Fruit fly (Drosophila melanogaster) whole organism, embryonic: ENCODE results near the gene CG9926.
A peak's percentile ranks its signal among the peaks of the same experiment; 100 is the strongest.

Experiments
- Bdp1 ChIP-seq: fragments of 200-800 bp; sonication (Bioruptor generic); optimal IDR thresholded peaks from 3 replicates; lab custom pipeline; 2016; ENCODE audit warnings: missing biosample characterization, missing genetic modification characterization
- CG11247 ChIP-seq: fragments of 200-800 bp; sonication (Bioruptor generic); IDR thresholded peaks from 2 replicates; pipeline ENCODE4 v1.3.6; 2022; ENCODE audit warnings: missing biosample characterization, missing genetic modification characterization
- CG15011 ChIP-seq: fragments of 200-800 bp; sonication (Bioruptor generic); optimal IDR thresholded peaks from 3 replicates; lab custom pipeline; 2018; ENCODE audit warnings: missing biosample characterization, mild to moderate bottlenecking, missing genetic modification characterization
- CG15696 ChIP-seq: fragments of 200-800 bp; sonication (Bioruptor generic); optimal IDR thresholded peaks from 2 replicates; lab custom pipeline; 2019; ENCODE audit warnings: missing biosample characterization, mild to moderate bottlenecking, missing genetic modification characterization, moderate library complexity
- CG1647 ChIP-seq: fragments of 200-800 bp; sonication (Bioruptor generic); optimal IDR thresholded peaks from 3 replicates; lab custom pipeline; 2016; ENCODE audit warnings: missing biosample characterization, missing genetic modification characterization
- CG17328 ChIP-seq: fragments of 200-800 bp; sonication (Bioruptor generic); IDR thresholded peaks from 2 replicates; pipeline ENCODE4 v1.3.6; 2022; ENCODE audit warnings: missing biosample characterization, missing genetic modification characterization
- CG17359 ChIP-seq: fragments of 200-800 bp; sonication (Bioruptor generic); optimal IDR thresholded peaks from 3 replicates; lab custom pipeline; 2018; ENCODE audit warnings: missing biosample characterization, mild to moderate bottlenecking, missing genetic modification characterization, moderate library complexity
- CG17361 ChIP-seq: fragments of 200-800 bp; sonication (Bioruptor generic); IDR thresholded peaks from 3 replicates; pipeline ENCODE4 v1.3.6; 2022; ENCODE audit warnings: missing biosample characterization, missing genetic modification characterization
- CG2678 ChIP-seq: fragments of 200-800 bp; sonication (Bioruptor generic); optimal IDR thresholded peaks from 3 replicates; lab custom pipeline; 2019; ENCODE audit warnings: missing biosample characterization, mild to moderate bottlenecking, missing genetic modification characterization, moderate library complexity
- CG31365 ChIP-seq: fragments of 200-800 bp; sonication (Bioruptor generic); optimal IDR thresholded peaks from 2 replicates; lab custom pipeline; 2018; ENCODE audit warnings: missing biosample characterization, mild to moderate bottlenecking, missing genetic modification characterization
- CG32772 ChIP-seq: fragments of 200-800 bp; sonication (Bioruptor generic); IDR thresholded peaks from 2 replicates; pipeline ENCODE4 v1.3.6; 2022; ENCODE audit warnings: missing biosample characterization, missing genetic modification characterization
- CG33213 ChIP-seq: fragments of 200-800 bp; sonication (Bioruptor generic); optimal IDR thresholded peaks from 3 replicates; lab custom pipeline; 2016; ENCODE audit warnings: missing biosample characterization, missing genetic modification characterization
- CG3847 ChIP-seq: fragments of 200-800 bp; sonication (Bioruptor generic); IDR thresholded peaks from 2 replicates; pipeline ENCODE4 v1.3.6; 2022; ENCODE audit warnings: missing biosample characterization, missing genetic modification characterization
- CG4404 ChIP-seq: fragments of 200-800 bp; sonication (Bioruptor generic); IDR thresholded peaks from 2 replicates; pipeline ENCODE4 v1.3.6; 2022; ENCODE audit warnings: missing biosample characterization, missing genetic modification characterization
- CG5245 ChIP-seq: fragments of 200-800 bp; sonication (Bioruptor generic); optimal IDR thresholded peaks from 3 replicates; lab custom pipeline; 2016; ENCODE audit warnings: missing biosample characterization, missing genetic modification characterization
- CG7839 ChIP-seq: fragments of 200-800 bp; sonication (Bioruptor generic); optimal IDR thresholded peaks from 3 replicates; lab custom pipeline; 2018; ENCODE audit warnings: missing biosample characterization, mild to moderate bottlenecking, missing genetic modification characterization, moderate library complexity
- CG8388 ChIP-seq: fragments of 200-800 bp; sonication (Bioruptor generic); optimal IDR thresholded peaks from 2 replicates; lab custom pipeline; 2019; ENCODE audit warnings: missing biosample characterization, mild to moderate bottlenecking, missing genetic modification characterization, moderate library complexity
- CG9609 ChIP-seq: fragments of 200-800 bp; sonication (Bioruptor generic); optimal IDR thresholded peaks from 3 replicates; lab custom pipeline; 2016; ENCODE audit warnings: missing biosample characterization, missing genetic modification characterization
- CTCF ChIP-seq: fragments of 200-800 bp; sonication (Bioruptor generic); optimal IDR thresholded peaks from 2 replicates; lab custom pipeline; 2017; ENCODE audit warnings: missing biosample characterization, mild to moderate bottlenecking, missing genetic modification characterization, moderate library complexity
- Chrac-16 ChIP-seq: fragments of 200-800 bp; sonication (Bioruptor generic); optimal IDR thresholded peaks from 3 replicates; lab custom pipeline; 2016; ENCODE audit warnings: missing biosample characterization, missing genetic modification characterization
- Dip3 ChIP-seq: fragments of 200-800 bp; sonication (Bioruptor generic); optimal IDR thresholded peaks from 3 replicates; lab custom pipeline; 2016; ENCODE audit warnings: missing biosample characterization, missing genetic modification characterization
- ERR ChIP-seq: fragments of 200-800 bp; sonication (Bioruptor generic); optimal IDR thresholded peaks from 2 replicates; lab custom pipeline; 2016; ENCODE audit warnings: missing biosample characterization, missing genetic modification characterization
- Ets97D ChIP-seq: fragments of 200-800 bp; sonication (Bioruptor generic); optimal IDR thresholded peaks from 3 replicates; lab custom pipeline; 2016; ENCODE audit warnings: missing biosample characterization, missing genetic modification characterization
- H15 ChIP-seq: fragments of 200-800 bp; sonication (Bioruptor generic); IDR thresholded peaks from 3 replicates; pipeline ENCODE4 v1.3.6; 2022; ENCODE audit warnings: missing biosample characterization, missing genetic modification characterization
- H2.0 ChIP-seq: fragments of 200-800 bp; sonication (Bioruptor generic); IDR thresholded peaks from 2 replicates; pipeline ENCODE4 v1.3.6; 2022; ENCODE audit warnings: missing biosample characterization, missing genetic modification characterization
- Hmr ChIP-seq: fragments of 200-800 bp; sonication (Bioruptor generic); optimal IDR thresholded peaks from 3 replicates; lab custom pipeline; 2017; ENCODE audit warnings: mild to moderate bottlenecking, missing biosample characterization, missing genetic modification reagents, missing genetic modification characterization
- Jarid2 ChIP-seq: fragments of 200-800 bp; sonication (Bioruptor generic); optimal IDR thresholded peaks from 3 replicates; lab custom pipeline; 2017; ENCODE audit warnings: mild to moderate bottlenecking, missing biosample characterization, missing genetic modification reagents, missing genetic modification characterization
- Myb ChIP-seq: fragments of 200-800 bp; sonication (Bioruptor generic); optimal IDR thresholded peaks from 2 replicates; lab custom pipeline; 2016; ENCODE audit warnings: missing biosample characterization, missing genetic modification characterization
- Neu2 ChIP-seq: fragments of 200-800 bp; sonication (Bioruptor generic); optimal IDR thresholded peaks from 3 replicates; lab custom pipeline; 2016; ENCODE audit warnings: missing biosample characterization, missing genetic modification characterization, borderline replicate concordance
- Poxn ChIP-seq: fragments of 200-800 bp; sonication (Bioruptor generic); IDR thresholded peaks from 2 replicates; pipeline ENCODE4 v1.3.6; 2022; ENCODE audit warnings: missing biosample characterization, missing genetic modification characterization
- Xbp1 ChIP-seq: fragments of 200-800 bp; sonication (Bioruptor generic); optimal IDR thresholded peaks from 3 replicates; lab custom pipeline; 2016; ENCODE audit warnings: missing biosample characterization, mild to moderate bottlenecking, missing genetic modification characterization
- aop ChIP-seq: fragments of 200-800 bp; sonication (Bioruptor generic); IDR thresholded peaks from 2 replicates; pipeline ENCODE4 v1.3.6; 2022; ENCODE audit warnings: missing biosample characterization, missing genetic modification characterization
- ara ChIP-seq: fragments of 200-800 bp; sonication (Bioruptor generic); IDR thresholded peaks from 2 replicates; pipeline ENCODE4 v1.3.6; 2022; ENCODE audit warnings: missing biosample characterization, missing genetic modification characterization
- ase ChIP-seq: fragments of 200-800 bp; sonication (Bioruptor generic); IDR thresholded peaks from 3 replicates; pipeline ENCODE4 v1.3.6; 2022; ENCODE audit warnings: missing biosample characterization, missing genetic modification characterization
- bab2 ChIP-seq: fragments of 200-800 bp; sonication (Bioruptor generic); optimal IDR thresholded peaks from 2 replicates; lab custom pipeline; 2016; ENCODE audit warnings: missing biosample characterization, missing genetic modification characterization
- cato ChIP-seq: fragments of 200-800 bp; sonication (Bioruptor generic); optimal IDR thresholded peaks from 2 replicates; lab custom pipeline; 2016; ENCODE audit warnings: missing biosample characterization, missing genetic modification characterization, borderline replicate concordance
- ems ChIP-seq: fragments of 200-800 bp; sonication (Bioruptor generic); optimal IDR thresholded peaks from 3 replicates; lab custom pipeline; 2016; ENCODE audit warnings: missing biosample characterization, missing genetic modification characterization
- fd96Cb ChIP-seq: fragments of 200-800 bp; sonication (Bioruptor generic); optimal IDR thresholded peaks from 2 replicates; lab custom pipeline; 2018; ENCODE audit warnings: missing biosample characterization, mild to moderate bottlenecking, missing genetic modification characterization, moderate library complexity
- gcm2 ChIP-seq: fragments of 200-800 bp; sonication (Bioruptor generic); optimal IDR thresholded peaks from 2 replicates; lab custom pipeline; 2016; ENCODE audit warnings: missing biosample characterization, missing genetic modification characterization
- hb ChIP-seq: fragments of 200-800 bp; sonication (Bioruptor generic); IDR thresholded peaks from 3 replicates; pipeline ENCODE4 v1.3.6; 2022; ENCODE audit warnings: missing biosample characterization, missing genetic modification characterization; ENCODE audit not compliant: partially characterized antibody
- nerfin-2 ChIP-seq: fragments of 200-800 bp; sonication (Bioruptor generic); IDR thresholded peaks from 2 replicates; pipeline ENCODE4 v1.3.6; 2022; ENCODE audit warnings: missing biosample characterization, missing genetic modification characterization; ENCODE audit not compliant: partially characterized antibody
- oc ChIP-seq: fragments of 200-800 bp; sonication (Bioruptor generic); optimal IDR thresholded peaks from 2 replicates; lab custom pipeline; 2018; ENCODE audit warnings: missing biosample characterization, mild to moderate bottlenecking, missing genetic modification characterization, moderate library complexity
- peb ChIP-seq: fragments of 200-800 bp; sonication (Bioruptor generic); IDR thresholded peaks from 2 replicates; pipeline ENCODE4 v1.3.6; 2022; ENCODE audit warnings: missing biosample characterization, missing genetic modification characterization
- phol ChIP-seq: fragments of 200-800 bp; sonication (Bioruptor generic); optimal IDR thresholded peaks from 3 replicates; lab custom pipeline; 2018; ENCODE audit warnings: missing biosample characterization, mild to moderate bottlenecking, missing genetic modification characterization, moderate library complexity
- pnt ChIP-seq: fragments of 200-800 bp; sonication (Bioruptor generic); optimal IDR thresholded peaks from 3 replicates; lab custom pipeline; 2016; ENCODE audit warnings: missing biosample characterization, missing genetic modification characterization
- ranshi ChIP-seq: fragments of 200-800 bp; sonication (Bioruptor generic); IDR thresholded peaks from 2 replicates; pipeline ENCODE4 v1.3.6; 2022; ENCODE audit warnings: missing biosample characterization, missing genetic modification characterization
- so ChIP-seq: fragments of 200-800 bp; sonication (Bioruptor generic); IDR thresholded peaks from 3 replicates; pipeline ENCODE4 v1.3.6; 2022; ENCODE audit warnings: missing biosample characterization, missing genetic modification characterization
- stc ChIP-seq: fragments of 200-800 bp; sonication (Bioruptor generic); IDR thresholded peaks from 2 replicates; pipeline ENCODE4 v1.3.6; 2022; ENCODE audit warnings: missing biosample characterization, missing genetic modification characterization
- trh ChIP-seq: fragments of 200-800 bp; sonication (Bioruptor generic); optimal IDR thresholded peaks from 2 replicates; lab custom pipeline; 2016; ENCODE audit warnings: missing biosample characterization, missing genetic modification characterization
- z ChIP-seq: fragments of 200-800 bp; sonication (Bioruptor generic); IDR thresholded peaks from 3 replicates; pipeline ENCODE4 v1.3.6; 2022; ENCODE audit warnings: missing biosample characterization, missing genetic modification characterization

The CG9926 gene

dm6 chr3R:13986648-13987047, 35.7 kb upstream of the CG9926 start (continued):
- TF ChIP-seq trh = no peak
- TF ChIP-seq nerfin-2 = no peak
- no peak for TF ChIP-seq pnt (GFP tag; lab: Kevin White, UChicago)
- no peak for TF ChIP-seq z
- no peak for TF ChIP-seq cato (GFP tag; lab: Kevin White, UChicago)
- no peak for TF ChIP-seq so (GFP tag; lab: Robert Waterston, UW)

- TF ChIP-seq CG2678 (tag; lab: Kevin White, UChicago) = peak; percentile 76
- TF ChIP-seq CG31365 (tag; lab: Kevin White, UChicago) = no peak
- peak; percentile 62 for TF ChIP-seq ranshi
- peak; percentile 91 for TF ChIP-seq CG4404
- TF ChIP-seq bab2 (GFP tag; lab: Kevin White, UChicago) = peak; percentile 41
- TF ChIP-seq ase = peak; percentile 62; the same call in 2 of the 3 replicates
- TF ChIP-seq peb (GFP tag; lab: Robert Waterston, UW) = 0 out of 2 replicates have a peak, but pooled peaks have one; percentile 41
- peak; percentile 78 for TF ChIP-seq fd96Cb (tag; lab: Kevin White, UChicago)
- no peak for TF ChIP-seq Poxn (GFP tag; lab: Robert Waterston, UW)
- TF ChIP-seq ems (GFP tag; lab: Kevin White, UChicago) = peak; percentile 59
- TF ChIP-seq CG3847 = peak; percentile 37; the same call in 1 of the 2 replicates
- no peak for TF ChIP-seq CTCF (GFP tag; lab: Kevin White, UChicago)
- peak; percentile 47; the same call in 1 of the 3 replicates for TF ChIP-seq H15 (GFP tag; lab: Robert Waterston, UW)
- peak; percentile 71 for TF ChIP-seq Chrac-16 (GFP tag; lab: Kevin White, UChicago)
- TF ChIP-seq CG5245 (GFP tag; lab: Kevin White, UChicago) = peak; percentile 44
- no peak for TF ChIP-seq aop (GFP tag; lab: Robert Waterston, UW)
- TF ChIP-seq CG33213 (GFP tag; lab: Kevin White, UChicago) = peak; percentile 55
- TF ChIP-seq CG7839 (tag; lab: Kevin White, UChicago) = peak; percentile 70
- peak; percentile 33 for TF ChIP-seq Dip3 (GFP tag; lab: Kevin White, UChicago)
- TF ChIP-seq CG17359 (tag; lab: Kevin White, UChicago) = peak; percentile 72
- peak; percentile 82 for TF ChIP-seq CG8388 (GFP tag; lab: Kevin White, UChicago)
- TF ChIP-seq Hmr (GFP tag; lab: Kevin White, UChicago) = peak; percentile 23
- peak; percentile 42 for TF ChIP-seq CG9609 (GFP tag; lab: Kevin White, UChicago)
- peak; percentile 49; the same call in 1 of the 2 replicates for TF ChIP-seq CG11247
- TF ChIP-seq H2.0 (GFP tag; lab: Robert Waterston, UW) = peak; percentile 40; the same call in 1 of the 2 replicates
- peak; percentile 29 for TF ChIP-seq Bdp1 (GFP tag; lab: Kevin White, UChicago)
- TF ChIP-seq CG17361 = peak; percentile 81
- TF ChIP-seq Xbp1 (GFP tag; lab: Kevin White, UChicago) = peak; percentile 77
- peak; percentile 86 for TF ChIP-seq ara (GFP tag; lab: Robert Waterston, UW)
- no peak for TF ChIP-seq CG1647
- peak; percentile 5 for TF ChIP-seq Myb
- TF ChIP-seq stc (GFP tag; lab: Robert Waterston, UW) = peak; percentile 48; the same call in 1 of the 2 replicates
- TF ChIP-seq Ets97D (GFP tag; lab: Kevin White, UChicago) = peak; percentile 4
- TF ChIP-seq phol (tag; lab: Kevin White, UChicago) = peak; percentile 85
- TF ChIP-seq hb = no peak
- peak; percentile 29 for TF ChIP-seq Jarid2
- peak; percentile 73 for TF ChIP-seq CG32772 (GFP tag; lab: Robert Waterston, UW)
- TF ChIP-seq gcm2 = no peak
- peak; percentile 70 for TF ChIP-seq Neu2 (GFP tag; lab: Kevin White, UChicago)
- TF ChIP-seq ERR (GFP tag; lab: Kevin White, UChicago) = no peak
- peak; percentile 84 for TF ChIP-seq CG17328 (GFP tag; lab: Robert Waterston, UW)
- peak; percentile 65 for TF ChIP-seq CG15011 (GFP tag; lab: Kevin White, UChicago)
- TF ChIP-seq oc (tag; lab: Kevin White, UChicago) = peak; percentile 54
- TF ChIP-seq CG15696 (tag; lab: Kevin White, UChicago) = peak; percentile 97
Measured at dm6 chr3R:13984922-13985581, 34.1 kb upstream of the CG9926 start.
